Fruit fly (Drosophila melanogaster) whole organism, embryonic: ENCODE data around the gene CG31735.

Experiments
- Antp ChIP-seq: fragments of 200-800 bp; sonication (Bioruptor generic); optimal IDR thresholded peaks from 3 replicates; lab custom pipeline; 2016; ENCODE audit warnings: missing biosample characterization, missing genetic modification characterization
- CG10274 ChIP-seq: fragments of 200-800 bp; sonication (Bioruptor generic); optimal IDR thresholded peaks from 3 replicates; lab custom pipeline; 2017; ENCODE audit warnings: missing biosample characterization, mild to moderate bottlenecking, missing genetic modification characterization
- CG12942 ChIP-seq: fragments of 200-800 bp; sonication (Bioruptor generic); optimal IDR thresholded peaks from 3 replicates; lab custom pipeline; 2016; ENCODE audit warnings: missing biosample characterization, missing genetic modification characterization
- CG13624 ChIP-seq: fragments of 200-800 bp; sonication (Bioruptor generic); optimal IDR thresholded peaks from 2 replicates; lab custom pipeline; 2016; ENCODE audit warnings: missing biosample characterization, missing genetic modification characterization
- CG16815 ChIP-seq: fragments of 200-800 bp; sonication (Bioruptor generic); optimal IDR thresholded peaks from 3 replicates; lab custom pipeline; 2017; ENCODE audit warnings: missing biosample characterization, mild to moderate bottlenecking, missing genetic modification characterization
- CG17328 ChIP-seq: fragments of 200-800 bp; sonication (Bioruptor generic); IDR thresholded peaks from 2 replicates; pipeline ENCODE4 v1.3.6; 2022; ENCODE audit warnings: missing biosample characterization, missing genetic modification characterization
- CG17612 ChIP-seq: fragments of 200-800 bp; sonication (Bioruptor generic); IDR thresholded peaks from 2 replicates; pipeline ENCODE4 v1.3.6; 2022; ENCODE audit warnings: missing biosample characterization, missing genetic modification characterization
- CG18599 ChIP-seq: fragments of 200-800 bp; sonication (Bioruptor generic); optimal IDR thresholded peaks from 3 replicates; lab custom pipeline; 2017; ENCODE audit warnings: missing biosample characterization, missing genetic modification characterization, mild to moderate bottlenecking, moderate library complexity, missing genetic modification reagents
- CG18619 ChIP-seq: fragments of 200-800 bp; sonication (Bioruptor generic); optimal IDR thresholded peaks from 3 replicates; lab custom pipeline; 2017; ENCODE audit warnings: missing biosample characterization, mild to moderate bottlenecking, missing genetic modification characterization
- CG2116 ChIP-seq: fragments of 200-800 bp; sonication (Bioruptor generic); optimal IDR thresholded peaks from 3 replicates; lab custom pipeline; 2018; ENCODE audit warnings: missing biosample characterization, mild to moderate bottlenecking, missing genetic modification characterization
- CG2120 ChIP-seq: fragments of 200-800 bp; sonication (Bioruptor generic); optimal IDR thresholded peaks from 3 replicates; lab custom pipeline; 2016; ENCODE audit warnings: missing biosample characterization, missing genetic modification characterization
- CG31365 ChIP-seq: fragments of 200-800 bp; sonication (Bioruptor generic); optimal IDR thresholded peaks from 2 replicates; lab custom pipeline; 2018; ENCODE audit warnings: missing biosample characterization, mild to moderate bottlenecking, missing genetic modification characterization
- CG6813 ChIP-seq: fragments of 200-800 bp; sonication (Bioruptor generic); optimal IDR thresholded peaks from 2 replicates; lab custom pipeline; 2017; ENCODE audit warnings: missing biosample characterization, missing genetic modification characterization, mild to moderate bottlenecking, moderate library complexity, missing genetic modification reagents
- CG6854 ChIP-seq: fragments of 200-800 bp; sonication (Bioruptor generic); optimal IDR thresholded peaks from 3 replicates; lab custom pipeline; 2017; ENCODE audit warnings: missing biosample characterization, mild to moderate bottlenecking, missing genetic modification characterization
- CG7556 ChIP-seq: fragments of 200-800 bp; sonication (Bioruptor generic); optimal IDR thresholded peaks from 2 replicates; lab custom pipeline; 2017; ENCODE audit warnings: missing biosample characterization, mild to moderate bottlenecking, missing genetic modification characterization
- CG7745 ChIP-seq: fragments of 200-800 bp; sonication (Bioruptor generic); optimal IDR thresholded peaks from 2 replicates; lab custom pipeline; 2018; ENCODE audit warnings: missing biosample characterization, mild to moderate bottlenecking, missing genetic modification characterization, moderate library complexity
- CG8765 ChIP-seq: fragments of 200-800 bp; sonication (Bioruptor generic); IDR thresholded peaks from 2 replicates; pipeline ENCODE4 v1.3.6; 2022; ENCODE audit warnings: missing biosample characterization, missing genetic modification characterization
- CG8944 ChIP-seq: fragments of 200-800 bp; sonication (Bioruptor generic); optimal IDR thresholded peaks from 3 replicates; lab custom pipeline; 2016; ENCODE audit warnings: missing biosample characterization, missing genetic modification characterization
- Dp ChIP-seq: fragments of 200-800 bp; sonication (Bioruptor generic); optimal IDR thresholded peaks from 2 replicates; lab custom pipeline; 2018; ENCODE audit warnings: missing biosample characterization, mild to moderate bottlenecking, missing genetic modification characterization, moderate library complexity
- Drgx ChIP-seq: fragments of 200-800 bp; sonication (Bioruptor generic); IDR thresholded peaks from 2 replicates; pipeline ENCODE4 v1.3.6; 2022; ENCODE audit warnings: missing biosample characterization, missing genetic modification characterization
- Hey ChIP-seq: fragments of 200-800 bp; sonication (Bioruptor generic); optimal IDR thresholded peaks from 3 replicates; lab custom pipeline; 2018; ENCODE audit warnings: missing biosample characterization, mild to moderate bottlenecking, missing genetic modification characterization
- Med ChIP-seq: fragments of 200-800 bp; sonication (Bioruptor generic); peaks from one replicate; lab custom pipeline; 2016; ENCODE audit warnings: missing biosample characterization, missing genetic modification characterization, mild to moderate bottlenecking, inconsistent platforms, moderate library complexity
- Mrtf ChIP-seq: fragments of 200-800 bp; sonication (Bioruptor generic); IDR thresholded peaks from 3 replicates; pipeline ENCODE4 v1.3.6; 2022; ENCODE audit warnings: missing biosample characterization, missing genetic modification characterization
- Scr ChIP-seq: fragments of 200-800 bp; sonication (Bioruptor generic); IDR thresholded peaks from 2 replicates; pipeline ENCODE4 v1.3.6; 2022; ENCODE audit warnings: missing biosample characterization, missing genetic modification characterization; ENCODE audit not compliant: partially characterized antibody
- Sox102F ChIP-seq: fragments of 200-800 bp; sonication (Bioruptor generic); optimal IDR thresholded peaks from 2 replicates; lab custom pipeline; 2018; ENCODE audit warnings: missing biosample characterization, mild to moderate bottlenecking, missing genetic modification characterization, moderate library complexity
- Taf1 ChIP-seq: fragments of 200-800 bp; sonication (Bioruptor generic); IDR thresholded peaks from 2 replicates; pipeline ENCODE4 v1.3.6; 2022; ENCODE audit warnings: missing biosample characterization, missing genetic modification characterization
- Tbp ChIP-seq: fragments of >200 bp; optimal IDR thresholded peaks from 2 replicates; lab custom pipeline; 2018; ENCODE audit warnings: missing biosample characterization, missing genetic modification characterization
- ab ChIP-seq: fragments of 200-800 bp; sonication (Bioruptor generic); optimal IDR thresholded peaks from 2 replicates; lab custom pipeline; 2016; ENCODE audit warnings: missing biosample characterization, missing genetic modification characterization
- ac ChIP-seq: fragments of 200-800 bp; sonication (Bioruptor generic); optimal IDR thresholded peaks from 3 replicates; lab custom pipeline; 2017; ENCODE audit warnings: missing biosample characterization, mild to moderate bottlenecking, missing genetic modification characterization
- bbx ChIP-seq: fragments of 200-800 bp; sonication (Bioruptor generic); IDR thresholded peaks from 2 replicates; pipeline ENCODE4 v1.3.6; 2022; ENCODE audit warnings: missing biosample characterization, missing genetic modification characterization; ENCODE audit not compliant: partially characterized antibody
- caup ChIP-seq: fragments of 200-800 bp; sonication (Bioruptor generic); optimal IDR thresholded peaks from 3 replicates; lab custom pipeline; 2017; ENCODE audit warnings: missing biosample characterization, mild to moderate bottlenecking, missing genetic modification characterization, moderate library complexity; ENCODE audit not compliant: severe bottlenecking
- chm ChIP-seq: fragments of 200-800 bp; sonication (Bioruptor generic); IDR thresholded peaks from 2 replicates; pipeline ENCODE4 v1.3.6; 2022; ENCODE audit warnings: missing biosample characterization, missing genetic modification characterization
- corto ChIP-seq: fragments of 200-800 bp; sonication (Bioruptor generic); optimal IDR thresholded peaks from 2 replicates; lab custom pipeline; 2016; ENCODE audit warnings: missing biosample characterization, mild to moderate bottlenecking, missing genetic modification characterization, moderate library complexity
- dm ChIP-seq: fragments of 200-800 bp; sonication (Bioruptor generic); optimal IDR thresholded peaks from 3 replicates; lab custom pipeline; 2016; ENCODE audit warnings: missing biosample characterization, missing genetic modification characterization
- fru ChIP-seq: fragments of >200 bp; optimal IDR thresholded peaks from 2 replicates; lab custom pipeline; 2017
- ftz-f1 ChIP-seq: fragments of 200-800 bp; sonication (Bioruptor generic); optimal IDR thresholded peaks from 2 replicates; lab custom pipeline; 2016; ENCODE audit warnings: missing biosample characterization, missing genetic modification characterization
- h ChIP-seq: fragments of >200 bp; optimal IDR thresholded peaks from 2 replicates; lab custom pipeline; 2017
- hth ChIP-seq: fragments of >200 bp; optimal IDR thresholded peaks from 2 replicates; lab custom pipeline; 2017; ENCODE audit warnings: inconsistent platforms
- ind ChIP-seq: fragments of 200-800 bp; sonication (Bioruptor generic); optimal IDR thresholded peaks from 3 replicates; lab custom pipeline; 2016; ENCODE audit warnings: missing biosample characterization, missing genetic modification characterization
- jigr1 ChIP-seq: fragments of 200-800 bp; sonication (Bioruptor generic); IDR thresholded peaks from 3 replicates; pipeline ENCODE4 v1.3.6; 2022; ENCODE audit warnings: missing biosample characterization, missing genetic modification characterization
- jumu ChIP-seq: fragments of 200-800 bp; sonication (Bioruptor generic); optimal IDR thresholded peaks from 3 replicates; lab custom pipeline; 2016; ENCODE audit warnings: missing biosample characterization, missing genetic modification characterization
- ken ChIP-seq: fragments of 200-800 bp; sonication (Bioruptor generic); IDR thresholded peaks from 3 replicates; pipeline ENCODE4 v1.3.6; 2022; ENCODE audit warnings: missing biosample characterization, missing genetic modification characterization
- knrl ChIP-seq: fragments of 200-800 bp; sonication (Bioruptor generic); IDR thresholded peaks from 3 replicates; pipeline ENCODE4 v1.3.6; 2022; ENCODE audit warnings: missing biosample characterization, missing genetic modification characterization; ENCODE audit not compliant: partially characterized antibody
- maf-S ChIP-seq: fragments of 200-800 bp; sonication (Bioruptor generic); optimal IDR thresholded peaks from 2 replicates; lab custom pipeline; 2016; ENCODE audit warnings: missing biosample characterization, missing genetic modification characterization
- otp ChIP-seq: fragments of 200-800 bp; sonication (Bioruptor generic); IDR thresholded peaks from 3 replicates; pipeline ENCODE4, ENCODE4 v1.3.6; 2022; ENCODE audit warnings: missing biosample characterization, missing genetic modification characterization
- peb ChIP-seq: fragments of 200-800 bp; sonication (Bioruptor generic); IDR thresholded peaks from 2 replicates; pipeline ENCODE4 v1.3.6; 2022; ENCODE audit warnings: missing biosample characterization, missing genetic modification characterization
- pho ChIP-seq: fragments of 200-800 bp; sonication (Bioruptor generic); optimal IDR thresholded peaks from 2 replicates; lab custom pipeline; 2016; ENCODE audit warnings: missing biosample characterization, missing genetic modification characterization
- pros ChIP-seq: fragments of 200-800 bp; sonication (Bioruptor generic); optimal IDR thresholded peaks from 3 replicates; lab custom pipeline; 2019; ENCODE audit warnings: missing biosample characterization, mild to moderate bottlenecking, missing genetic modification characterization, moderate library complexity
- ranshi ChIP-seq: fragments of 200-800 bp; sonication (Bioruptor generic); IDR thresholded peaks from 2 replicates; pipeline ENCODE4 v1.3.6; 2022; ENCODE audit warnings: missing biosample characterization, missing genetic modification characterization
- sd ChIP-seq: fragments of 200-800 bp; sonication (Bioruptor generic); optimal IDR thresholded peaks from 3 replicates; lab custom pipeline; 2018; ENCODE audit warnings: missing biosample characterization, mild to moderate bottlenecking, missing genetic modification characterization, moderate library complexity
- sens-2 ChIP-seq: fragments of 200-800 bp; sonication (Bioruptor generic); IDR thresholded peaks from 2 replicates; pipeline ENCODE4 v1.3.6; 2022; ENCODE audit warnings: missing biosample characterization, missing genetic modification characterization
- sim ChIP-seq: fragments of 200-800 bp; sonication (Bioruptor generic); IDR thresholded peaks from 2 replicates; pipeline ENCODE4 v1.3.6; 2022; ENCODE audit warnings: missing biosample characterization, missing genetic modification characterization
- twi ChIP-seq: fragments of 200-800 bp; optimal IDR thresholded peaks from 2 replicates; lab custom pipeline; 2019; ENCODE audit warnings: missing biosample characterization, mild to moderate bottlenecking, missing genetic modification characterization, moderate library complexity
- wdn ChIP-seq: fragments of 200-800 bp; sonication (Bioruptor generic); IDR thresholded peaks from 2 replicates; pipeline ENCODE4 v1.3.6; 2022; ENCODE audit warnings: missing biosample characterization, missing genetic modification characterization

CG31735 gene

dm6 chr2L:15909826-15910225, 14.6 kb downstream of the CG31735 start (continued):
- TF ChIP-seq Tbp (GFP tag; lab: Kevin White, UChicago): no peak
- TF ChIP-seq CG13624 (GFP tag; lab: Kevin White, UChicago): no peak
- peak; percentile 88 for TF ChIP-seq Med (GFP tag; lab: Kevin White, UChicago)
- no peak for TF ChIP-seq pho (GFP tag; lab: Kevin White, UChicago)
- no peak for TF ChIP-seq CG7745 (tag; lab: Kevin White, UChicago)
- no peak for TF ChIP-seq dm (GFP tag; lab: Kevin White, UChicago)
- TF ChIP-seq chm (GFP tag; lab: Robert Waterston, UW): no peak; the same call in 1 of the 2 replicates
- TF ChIP-seq otp: no peak
- TF ChIP-seq jumu (GFP tag; lab: Kevin White, UChicago): no peak
- peak; percentile 5; the same call in 1 of the 2 replicates for TF ChIP-seq ranshi (GFP tag; lab: Robert Waterston, UW)
- TF ChIP-seq hth: no peak
- no peak for TF ChIP-seq ken (GFP tag; lab: Robert Waterston, UW)
- no peak for TF ChIP-seq maf-S (GFP tag; lab: Kevin White, UChicago)
- TF ChIP-seq twi: no peak
- no peak for TF ChIP-seq Mrtf (GFP tag; lab: Robert Waterston, UW)
- peak; percentile 13 for TF ChIP-seq pros
- no peak for TF ChIP-seq CG12942 (GFP tag; lab: Kevin White, UChicago)
- no peak for TF ChIP-seq sens-2
- peak; percentile 21 for TF ChIP-seq Hey
- no peak for TF ChIP-seq ind
- TF ChIP-seq CG18599 (GFP tag; lab: Kevin White, UChicago): peak; percentile 1
- TF ChIP-seq jigr1 (GFP tag; lab: Robert Waterston, UW): no peak
- TF ChIP-seq CG16815 (GFP tag; lab: Kevin White, UChicago): no peak
- peak; percentile 23 for TF ChIP-seq CG2120 (GFP tag; lab: Kevin White, UChicago)
- TF ChIP-seq ac (GFP tag; lab: Kevin White, UChicago): no peak
- no peak for TF ChIP-seq CG10274
- no peak for TF ChIP-seq corto (GFP tag; lab: Kevin White, UChicago)
- no peak for TF ChIP-seq Dp
- TF ChIP-seq Sox102F: no peak
- no peak for TF ChIP-seq Scr (GFP tag; lab: Robert Waterston, UW)
- no peak for TF ChIP-seq CG17328
- no peak for TF ChIP-seq CG6854 (GFP tag; lab: Kevin White, UChicago)
- no peak for TF ChIP-seq peb
- peak; percentile 13 for TF ChIP-seq caup (GFP tag; lab: Kevin White, UChicago)
- TF ChIP-seq CG6813 (GFP tag; lab: Kevin White, UChicago): no peak
- no peak for TF ChIP-seq Taf1 (GFP tag; lab: Robert Waterston, UW)
- no peak for TF ChIP-seq ab
- TF ChIP-seq h (lab: Kevin White, UChicago): no peak
- TF ChIP-seq Drgx: no peak
- peak; percentile 87 for TF ChIP-seq sd (tag; lab: Kevin White, UChicago)
- no peak for TF ChIP-seq CG17612 (GFP tag; lab: Robert Waterston, UW)
- no peak for TF ChIP-seq bbx (GFP tag; lab: Robert Waterston, UW)
- no peak for TF ChIP-seq Antp (GFP tag; lab: Kevin White, UChicago)
- TF ChIP-seq ftz-f1 (GFP tag; lab: Kevin White, UChicago): peak; percentile 96
- no peak for TF ChIP-seq wdn (GFP tag; lab: Robert Waterston, UW)
- no peak for TF ChIP-seq CG18619 (GFP tag; lab: Kevin White, UChicago)
- no peak for TF ChIP-seq fru
- no peak for TF ChIP-seq CG8765 (GFP tag; lab: Robert Waterston, UW)
- no peak for TF ChIP-seq CG8944 (GFP tag; lab: Kevin White, UChicago)
- TF ChIP-seq sim (GFP tag; lab: Robert Waterston, UW): no peak
- TF ChIP-seq CG31365: no peak
- no peak for TF ChIP-seq CG2116 (GFP tag; lab: Kevin White, UChicago)
- TF ChIP-seq knrl (GFP tag; lab: Robert Waterston, UW): no peak
- no peak for TF ChIP-seq CG7556
